Fruit fly (Drosophila melanogaster) whole organism, prepupa: Measurements from ENCODE around the gene CG9672.

ENCODE experiments used
- CG1621 ChIP-seq: fragments of 200-800 bp; sonication (Bioruptor generic); optimal IDR thresholded peaks from 3 replicates; lab custom pipeline; 2018; ENCODE audit warnings: missing biosample characterization, mild to moderate bottlenecking, missing genetic modification characterization
- CG16779 ChIP-seq: fragments of 200-800 bp; sonication (Bioruptor generic); optimal IDR thresholded peaks from 3 replicates; lab custom pipeline; 2017; ENCODE audit warnings: missing biosample characterization, mild to moderate bottlenecking, missing genetic modification characterization
- CG32006 ChIP-seq: fragments of 200-800 bp; sonication (Bioruptor generic); optimal IDR thresholded peaks from 3 replicates; lab custom pipeline; 2017; ENCODE audit warnings: missing biosample characterization, mild to moderate bottlenecking, missing genetic modification characterization
- CG6792 ChIP-seq: fragments of 200-800 bp; sonication (Bioruptor generic); optimal IDR thresholded peaks from 3 replicates; lab custom pipeline; 2016; ENCODE audit warnings: missing biosample characterization, missing genetic modification characterization
- CG6854 ChIP-seq: fragments of 200-800 bp; sonication (Bioruptor generic); optimal IDR thresholded peaks from 2 replicates; lab custom pipeline; 2017; ENCODE audit warnings: missing biosample characterization, mild to moderate bottlenecking, missing genetic modification characterization
- CG7368 ChIP-seq: fragments of 200-800 bp; sonication (Bioruptor generic); optimal IDR thresholded peaks from 3 replicates; lab custom pipeline; 2016; ENCODE audit warnings: missing biosample characterization, missing genetic modification characterization
- achi ChIP-seq: fragments of 200-800 bp; sonication (Bioruptor generic); optimal IDR thresholded peaks from 3 replicates; lab custom pipeline; 2016; ENCODE audit warnings: missing biosample characterization, missing genetic modification characterization
- dac ChIP-seq: fragments of 200-800 bp; sonication (Bioruptor generic); optimal IDR thresholded peaks from 2 replicates; lab custom pipeline; 2017; ENCODE audit warnings: missing biosample characterization, mild to moderate bottlenecking, missing genetic modification characterization
- fd85E ChIP-seq: fragments of 200-800 bp; sonication (Bioruptor generic); optimal IDR thresholded peaks from 3 replicates; lab custom pipeline; 2016; ENCODE audit warnings: missing biosample characterization, missing genetic modification characterization
- lz ChIP-seq: fragments of 200-800 bp; sonication (Bioruptor generic); optimal IDR thresholded peaks from 3 replicates; lab custom pipeline; 2016; ENCODE audit warnings: missing biosample characterization, missing genetic modification characterization
- svp ChIP-seq: fragments of 200-800 bp; sonication (Bioruptor generic); peaks from one replicate; lab custom pipeline; 2016; ENCODE audit warnings: missing biosample characterization, missing genetic modification characterization
- vri ChIP-seq: fragments of 200-800 bp; sonication (Bioruptor generic); optimal IDR thresholded peaks from 3 replicates; lab custom pipeline; 2016; ENCODE audit warnings: missing biosample characterization, mild to moderate bottlenecking, missing genetic modification characterization

DNA sequence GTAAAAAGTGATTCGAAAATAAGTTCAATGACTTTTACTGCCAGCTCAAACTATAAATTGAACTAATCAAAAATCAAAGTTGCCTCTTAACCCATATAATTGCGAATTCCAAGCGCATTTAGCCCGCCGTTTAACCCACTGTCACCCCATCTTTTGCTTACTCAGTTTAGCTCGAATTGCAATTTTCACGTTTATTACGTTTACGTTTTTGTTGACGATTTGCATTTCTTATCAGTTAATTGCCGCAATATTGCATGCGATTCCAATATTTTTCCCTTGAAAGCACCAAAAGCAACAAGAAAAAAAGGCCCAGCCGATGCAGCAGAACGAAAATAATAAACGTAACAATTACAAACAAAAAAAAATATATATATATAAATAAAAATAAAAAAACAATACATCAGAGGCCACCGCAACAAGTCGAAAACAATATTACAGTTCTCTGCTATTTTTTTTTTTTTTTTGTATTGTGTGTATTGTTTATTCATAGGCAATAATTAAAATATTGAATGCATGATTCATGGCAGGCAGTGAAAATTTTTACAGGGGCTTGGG is 11.6 kb upstream of the CG9672 start:
- TF ChIP-seq lz = no peak
- no peak for TF ChIP-seq dac (GFP tag; lab: Kevin White, UChicago)
- no peak for TF ChIP-seq fd85E (GFP tag; lab: Kevin White, UChicago)
- TF ChIP-seq CG16779 (tag; lab: Kevin White, UChicago) = no peak
- TF ChIP-seq svp (GFP tag; lab: Kevin White, UChicago) = peak; percentile 82
- no peak for TF ChIP-seq CG1621 (tag; lab: Kevin White, UChicago)
- no peak for TF ChIP-seq achi
- no peak for TF ChIP-seq CG6792 (GFP tag; lab: Kevin White, UChicago)
- no peak for TF ChIP-seq CG7368
- TF ChIP-seq vri (GFP tag; lab: Kevin White, UChicago) = no peak
- TF ChIP-seq CG32006 (GFP tag; lab: Kevin White, UChicago) = no peak
- TF ChIP-seq CG6854 (GFP tag; lab: Kevin White, UChicago) = no peak
